Fruit fly (Drosophila melanogaster) Kc167 (cell line): ENCODE results near the gene Rab9.

ENCODE experiments used
- Myc ChIP-seq: fragments of >200 bp; optimal IDR thresholded peaks from 2 replicates; lab custom pipeline; 2017; ENCODE audit warnings: missing external identifiers
- Sin3A ChIP-seq: fragments of >200 bp; optimal IDR thresholded peaks from 2 replicates; lab custom pipeline; 2018; ENCODE audit warnings: missing external identifiers
- h ChIP-seq: fragments of >200 bp; optimal IDR thresholded peaks from 3 replicates; lab custom pipeline; 2018; ENCODE audit warnings: missing external identifiers
- ttk ChIP-seq: sonication (Bioruptor generic); optimal IDR thresholded peaks from 2 replicates; lab custom pipeline; 2017; ENCODE audit warnings: missing external identifiers

- TF ChIP-seq Myc = no peak
- no peak for TF ChIP-seq h (lab: Kevin White, UChicago)
- TF ChIP-seq ttk = no peak
- no peak for TF ChIP-seq Sin3A (lab: Kevin White, UChicago)
These were observed 6.5 kb upstream of the Rab9 start for dm6 chr2L:19425765-19426329.
